Worm (Caenorhabditis elegans) whole organism, late embryonic: ENCODE data around the gene clec-6.
A peak's percentile ranks its signal among the peaks of the same experiment; 100 is the strongest.

Experiments
- C38D4.7 ChIP-seq: fragments of 200-800 bp; sonication (Bioruptor generic); optimal IDR thresholded peaks from 2 replicates; lab custom pipeline; 2018; ENCODE audit warnings: mild to moderate bottlenecking, missing genetic modification characterization, moderate library complexity, missing compliant biosample characterization
- F13H6.1 ChIP-seq: sonication (generic microtip); optimal IDR thresholded peaks from 2 replicates; lab custom pipeline; 2016; ENCODE audit warnings: missing genetic modification characterization, missing compliant biosample characterization
- K09A11.1 ChIP-seq: sonication (generic microtip); optimal IDR thresholded peaks from 2 replicates; lab custom pipeline; 2017; ENCODE audit warnings: antibody characterized with exemption, mild to moderate bottlenecking, missing genetic modification characterization, missing compliant biosample characterization; ENCODE audit not compliant: insufficient read depth
- T23F11.4 ChIP-seq: fragments of 200-800 bp; sonication (Bioruptor generic); optimal IDR thresholded peaks from 2 replicates; lab custom pipeline; 2018; ENCODE audit warnings: mild to moderate bottlenecking, missing genetic modification characterization, missing compliant biosample characterization
- Y22D7AL.16 ChIP-seq: sonication (generic microtip); optimal IDR thresholded peaks from 2 replicates; lab custom pipeline; 2016; ENCODE audit warnings: missing genetic modification characterization, missing compliant biosample characterization
- ama-1 ChIP-seq: fragments of 150-350 bp; optimal IDR thresholded peaks from 2 replicates; lab custom pipeline; 2014
- ceh-18 ChIP-seq: sonication (generic microtip); optimal IDR thresholded peaks from 2 replicates; lab custom pipeline; 2016; ENCODE audit warnings: missing genetic modification characterization, missing compliant biosample characterization
- ceh-19 ChIP-seq: fragments of 200-800 bp; sonication (Bioruptor generic); optimal IDR thresholded peaks from 2 replicates; lab custom pipeline; 2018; ENCODE audit warnings: mild to moderate bottlenecking, missing genetic modification characterization, missing compliant biosample characterization
- ceh-2 ChIP-seq: sonication (generic microtip); optimal IDR thresholded peaks from 2 replicates; lab custom pipeline; 2016; ENCODE audit warnings: missing genotype, missing genetic modification characterization, missing compliant biosample characterization
- ceh-31 ChIP-seq: sonication (generic microtip); optimal IDR thresholded peaks from 2 replicates; lab custom pipeline; 2016; ENCODE audit warnings: missing genetic modification characterization, missing compliant biosample characterization
- ceh-6 ChIP-seq: fragments of 200-800 bp; sonication (Bioruptor generic); optimal IDR thresholded peaks from 2 replicates; lab custom pipeline; 2018; ENCODE audit warnings: mild to moderate bottlenecking, missing genetic modification characterization, missing compliant biosample characterization
- ceh-9 ChIP-seq: sonication (generic microtip); optimal IDR thresholded peaks from 2 replicates; lab custom pipeline; 2016; ENCODE audit warnings: mild to moderate bottlenecking, missing genetic modification characterization, inconsistent platforms, missing compliant biosample characterization
- dmd-4 ChIP-seq: sonication (generic microtip); optimal IDR thresholded peaks from 2 replicates; lab custom pipeline; 2016; ENCODE audit warnings: borderline replicate concordance, missing genetic modification characterization, missing compliant biosample characterization
- dve-1 ChIP-seq: sonication (generic microtip); optimal IDR thresholded peaks from 2 replicates; lab custom pipeline; 2017; ENCODE audit warnings: antibody characterized with exemption, mild to moderate bottlenecking, missing genetic modification characterization, missing compliant biosample characterization
- elt-2 ChIP-seq: sonication (generic microtip); optimal IDR thresholded peaks from 2 replicates; lab custom pipeline; 2016; ENCODE audit warnings: missing genetic modification reagents, missing genetic modification characterization, missing compliant biosample characterization
- elt-4 ChIP-seq: sonication (generic microtip); optimal IDR thresholded peaks from 2 replicates; lab custom pipeline; 2016; ENCODE audit warnings: missing genetic modification characterization, missing compliant biosample characterization
- ets-4 ChIP-seq: sonication (generic microtip); optimal IDR thresholded peaks from 2 replicates; lab custom pipeline; 2016; ENCODE audit warnings: missing genetic modification characterization, missing compliant biosample characterization
- eyg-1 ChIP-seq: sonication (generic microtip); optimal IDR thresholded peaks from 2 replicates; lab custom pipeline; 2016; ENCODE audit warnings: missing genotype, missing genetic modification characterization, missing compliant biosample characterization
- fax-1 ChIP-seq: sonication (generic microtip); optimal IDR thresholded peaks from 2 replicates; lab custom pipeline; 2016; ENCODE audit warnings: missing genotype, missing genetic modification characterization, missing compliant biosample characterization
- hlh-13 ChIP-seq: fragments of 200-800 bp; sonication (Bioruptor generic); optimal IDR thresholded peaks from 2 replicates; lab custom pipeline; 2018; ENCODE audit warnings: mild to moderate bottlenecking, missing genetic modification characterization, missing compliant biosample characterization
- hlh-30 ChIP-seq: sonication (generic microtip); optimal IDR thresholded peaks from 2 replicates; lab custom pipeline; 2017; ENCODE audit warnings: antibody characterized with exemption, missing genetic modification characterization, missing compliant biosample characterization; ENCODE audit not compliant: insufficient read depth
- lim-6 ChIP-seq: sonication (generic microtip); optimal IDR thresholded peaks from 2 replicates; lab custom pipeline; 2016; ENCODE audit warnings: missing genetic modification characterization, missing compliant biosample characterization
- nfya-1 ChIP-seq: sonication (generic microtip); optimal IDR thresholded peaks from 2 replicates; lab custom pipeline; 2017; ENCODE audit warnings: missing genetic modification characterization, mild to moderate bottlenecking, missing compliant biosample characterization, antibody characterized with exemption, moderate library complexity
- nhr-11 ChIP-seq: fragments of 150-350 bp; optimal IDR thresholded peaks from 2 replicates; lab custom pipeline; 2014; ENCODE audit warnings: missing biosample characterization, missing genetic modification characterization
- nhr-232 ChIP-seq: sonication (generic microtip); optimal IDR thresholded peaks from 2 replicates; lab custom pipeline; 2016; ENCODE audit warnings: missing genetic modification characterization, missing compliant biosample characterization
- odd-2 ChIP-seq: sonication (generic microtip); optimal IDR thresholded peaks from 2 replicates; lab custom pipeline; 2017; ENCODE audit warnings: antibody characterized with exemption, mild to moderate bottlenecking, missing genetic modification characterization, missing compliant biosample characterization
- pag-3 ChIP-seq: sonication (generic microtip); optimal IDR thresholded peaks from 2 replicates; lab custom pipeline; 2016; ENCODE audit warnings: missing compliant biosample characterization, missing genetic modification characterization, borderline replicate concordance
- pat-9 ChIP-seq: fragments of 200-800 bp; sonication (Bioruptor generic); optimal IDR thresholded peaks from 2 replicates; lab custom pipeline; 2018; ENCODE audit warnings: mild to moderate bottlenecking, missing genetic modification characterization, moderate library complexity, missing compliant biosample characterization
- pax-1 ChIP-seq: fragments of 150-350 bp; optimal IDR thresholded peaks from 2 replicates; lab custom pipeline; 2014; ENCODE audit warnings: missing biosample characterization, missing genetic modification characterization
- pha-2 ChIP-seq: sonication (generic microtip); optimal IDR thresholded peaks from 2 replicates; lab custom pipeline; 2017; ENCODE audit warnings: mild to moderate bottlenecking, missing genetic modification characterization, missing compliant biosample characterization
- pqm-1 ChIP-seq: sonication (generic microtip); optimal IDR thresholded peaks from 2 replicates; lab custom pipeline; 2016; ENCODE audit warnings: missing genetic modification characterization, missing compliant biosample characterization
- ref-2 ChIP-seq: sonication (generic microtip); optimal IDR thresholded peaks from 2 replicates; lab custom pipeline; 2016; ENCODE audit warnings: missing genetic modification characterization, missing compliant biosample characterization
- sox-2 ChIP-seq: fragments of 200-800 bp; sonication (Bioruptor generic); IDR thresholded peaks from 2 replicates; pipeline ENCODE4 v1.3.6; 2022; ENCODE audit warnings: missing genetic modification reagents, missing genetic modification characterization, missing compliant biosample characterization
- sox-4 ChIP-seq: sonication (generic microtip); optimal IDR thresholded peaks from 2 replicates; lab custom pipeline; 2017; ENCODE audit warnings: mild to moderate bottlenecking, missing genetic modification characterization, inconsistent platforms, missing compliant biosample characterization
- syd-9 ChIP-seq: sonication (generic microtip); optimal IDR thresholded peaks from 2 replicates; lab custom pipeline; 2016; ENCODE audit warnings: mild to moderate bottlenecking, missing genetic modification characterization, moderate library complexity, missing compliant biosample characterization
- tbx-2 ChIP-seq: sonication (generic microtip); optimal IDR thresholded peaks from 2 replicates; lab custom pipeline; 2016; ENCODE audit warnings: missing genetic modification characterization, missing compliant biosample characterization
- tbx-7 ChIP-seq: sonication (generic microtip); optimal IDR thresholded peaks from 2 replicates; lab custom pipeline; 2016; ENCODE audit warnings: missing genotype, missing genetic modification characterization, missing compliant biosample characterization
- unc-3 ChIP-seq, 2 experiments: fragments of 200-800 bp in 1 of 2; sonication (Bioruptor generic) in 1 of 2; sonication (generic microtip) in 1 of 2; conservative IDR thresholded peaks in 1 of 2; optimal IDR thresholded peaks in 1 of 2; 2 replicates each; pipeline versions ENCODE4 v1.3.6 to Lab custom; 2016 to 2022; ENCODE audit warnings: missing compliant biosample characterization in 2 of 2, missing genetic modification characterization in 2 of 2, missing genetic modification reagents in 1 of 2
- unc-42 ChIP-seq: sonication (generic microtip); optimal IDR thresholded peaks from 2 replicates; lab custom pipeline; 2016; ENCODE audit warnings: missing genotype, missing genetic modification characterization, missing compliant biosample characterization
- unc-55 ChIP-seq: sonication (generic microtip); optimal IDR thresholded peaks from 2 replicates; lab custom pipeline; 2017; ENCODE audit warnings: missing biosample characterization, missing genetic modification reagents, missing genetic modification characterization
- zip-5 ChIP-seq: sonication (generic microtip); optimal IDR thresholded peaks from 2 replicates; lab custom pipeline; 2016; ENCODE audit warnings: missing genetic modification characterization, missing compliant biosample characterization

Gene clec-6

DNA sequence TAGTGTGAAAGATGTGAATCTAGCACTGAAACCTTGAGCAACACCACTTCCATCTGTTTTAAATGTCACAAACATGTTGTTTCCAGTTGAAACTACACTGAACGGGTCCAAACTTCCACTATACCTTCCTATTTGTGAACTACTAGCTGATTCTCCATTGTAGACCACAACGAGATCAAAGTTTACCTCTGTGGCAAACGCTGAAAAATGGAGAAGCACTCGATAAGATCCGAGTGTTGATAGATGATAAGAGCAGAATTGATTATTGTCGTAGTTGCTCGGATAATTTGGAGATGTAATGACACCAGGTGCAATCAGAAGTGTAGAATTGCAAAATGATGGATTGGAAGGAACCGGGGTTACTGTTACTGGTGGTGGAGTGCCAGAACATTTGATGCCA is 5.3 kb downstream of the clec-6 start:
- TF ChIP-seq hlh-30 (no peak), tbx-2 (tag; lab: Kevin White, UChicago) (no peak), tbx-7 (tag; lab: Kevin White, UChicago) (no peak), dve-1 (tag; lab: Kevin White, UChicago) (no peak), nhr-11 (tag; lab: Kevin White, UChicago) (no peak), ceh-2 (tag; lab: Kevin White, UChicago) (no peak), fax-1 (tag; lab: Kevin White, UChicago) (no peak)

DNA sequence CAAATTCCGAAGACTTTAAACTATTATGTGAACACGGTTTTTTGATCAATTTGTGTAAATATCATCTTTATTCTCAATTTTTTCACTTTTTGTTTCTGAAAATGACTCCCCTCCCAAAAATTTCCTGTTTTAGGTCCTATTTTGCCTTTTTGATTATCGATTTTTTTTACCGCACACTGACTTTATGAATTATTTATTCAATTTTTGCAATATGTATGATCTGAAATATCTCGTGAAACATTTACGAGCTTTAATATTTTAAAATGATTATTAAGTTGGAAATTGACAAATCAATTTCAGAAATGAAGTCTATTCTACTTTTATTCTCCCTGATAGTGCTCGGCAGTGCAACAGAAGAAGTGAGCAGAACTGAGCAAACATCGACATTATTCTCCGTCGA is 7.8 kb downstream of the clec-6 start, which contains the start of gene C35D10.1:
C35D10.1 (plus strand) TSS at position 301 of the 400 bp plus-strand sequence.
- no peak for TF ChIP-seq pag-3 (tag; lab: Kevin White, UChicago)

DNA sequence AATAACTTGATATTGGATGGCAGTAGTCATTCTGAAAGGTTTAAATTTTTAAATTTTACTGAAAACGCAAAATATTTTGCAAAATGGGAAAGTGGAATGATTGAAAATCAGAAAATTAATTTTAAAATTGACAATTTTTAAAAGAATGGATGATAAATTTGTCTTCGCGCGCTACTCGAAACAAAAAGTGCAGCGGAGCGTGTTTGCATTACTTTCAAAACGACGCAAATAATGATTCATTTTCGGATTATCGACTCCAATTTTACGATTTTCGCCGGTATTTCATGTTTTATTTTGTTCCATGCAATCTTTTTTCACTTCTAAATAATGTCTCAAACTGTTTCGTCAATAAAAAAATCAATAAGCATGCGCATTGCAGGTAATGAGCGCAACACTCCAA is 9.0 kb downstream of the clec-6 start, which contains the start of the genes tost-1 and arx-6:
tost-1 (minus strand) TSS at position 31 of the 400 bp plus-strand sequence.
arx-6 (plus strand) TSS at position 378 of the 400 bp plus-strand sequence.
- TF ChIP-seq elt-2 (tag; lab: Kevin White, UChicago) (peak; percentile 21), zip-5 (tag; lab: Kevin White, UChicago) (no peak), ets-4 (no peak), unc-42 (tag; lab: Kevin White, UChicago) (peak; percentile 22), odd-2 (tag; lab: Kevin White, UChicago) (no peak)

DNA sequence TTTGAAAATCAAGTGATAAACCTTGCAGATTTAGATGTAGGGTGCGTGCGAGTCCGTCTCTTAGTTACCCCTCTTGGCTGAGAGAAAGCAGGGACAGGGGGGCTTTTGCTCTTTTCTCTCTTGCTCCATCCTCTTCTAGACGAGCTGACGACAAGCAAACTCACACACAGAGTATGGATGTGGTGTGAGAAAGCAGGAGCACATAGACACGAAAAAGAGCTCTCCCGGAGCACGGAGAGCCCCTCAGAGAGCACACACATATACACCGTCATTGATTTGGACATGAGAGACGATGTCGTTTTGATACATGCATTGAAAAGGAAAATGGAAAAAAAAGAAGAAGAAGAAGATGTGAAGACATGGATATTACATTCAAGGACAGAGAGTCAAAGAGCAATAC is 11.6 kb downstream of the clec-6 start:
- TF ChIP-seq ceh-18 (tag; lab: Kevin White, UChicago) (no peak), fax-1 (tag; lab: Kevin White, UChicago) (no peak), Y22D7AL.16 (no peak), elt-2 (tag; lab: Kevin White, UChicago) (no peak), F13H6.1 (tag; lab: Kevin White, UChicago) (no peak), ceh-31 (tag; lab: Kevin White, UChicago) (peak; percentile 24), dve-1 (tag; lab: Kevin White, UChicago) (no peak), syd-9 (tag; lab: Kevin White, UChicago) (no peak)
- TF ChIP-seq, all 69 proteins: peak for 1

DNA sequence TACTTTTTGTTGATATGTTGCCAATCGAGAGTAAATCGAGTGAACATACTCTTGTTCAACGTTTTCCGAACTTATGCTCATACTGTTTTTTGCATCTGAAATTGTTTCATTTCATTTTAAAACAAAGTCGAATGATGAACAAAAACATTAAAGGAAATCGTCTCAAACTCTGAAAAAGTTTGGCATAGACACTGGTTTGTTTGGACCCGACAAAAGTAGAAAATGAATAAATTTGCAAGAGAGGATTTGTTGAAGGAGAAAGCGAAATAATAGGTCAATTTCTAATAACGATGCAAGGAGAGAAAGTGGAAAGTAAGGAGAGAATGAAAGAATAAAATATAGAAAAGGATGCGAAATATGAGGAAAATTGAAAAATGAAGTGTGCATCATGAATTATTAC is 12.6 kb downstream of the clec-6 start, which contains the start of gene C35D10.12:
C35D10.12 (minus strand) TSS at position 101 of the 400 bp plus-strand sequence.
- TF ChIP-seq unc-55 (GFP tag; lab: Kevin White, UChicago): no peak
- TF ChIP-seq pat-9 (tag; lab: Kevin White, UChicago): no peak
- no peak for TF ChIP-seq elt-4 (tag; lab: Kevin White, UChicago)
- no peak for TF ChIP-seq ceh-2 (tag; lab: Kevin White, UChicago)
- TF ChIP-seq dmd-4 (tag; lab: Kevin White, UChicago): no peak
- no peak for TF ChIP-seq nhr-232 (tag; lab: Kevin White, UChicago)
- no peak for TF ChIP-seq lim-6 (tag; lab: Kevin White, UChicago)
- no peak for TF ChIP-seq unc-42 (tag; lab: Kevin White, UChicago)
- no peak for TF ChIP-seq pax-1 (tag; lab: Kevin White, UChicago)
- no peak for TF ChIP-seq nhr-11 (tag; lab: Kevin White, UChicago)
- no peak for TF ChIP-seq hlh-13
- TF ChIP-seq fax-1 (tag; lab: Kevin White, UChicago): no peak
- TF ChIP-seq sox-2 (GFP tag; lab: Robert Waterston, UW): no peak
- TF ChIP-seq ceh-18 (tag; lab: Kevin White, UChicago): no peak
- TF ChIP-seq zip-5 (tag; lab: Kevin White, UChicago): no peak
- no peak for TF ChIP-seq pqm-1
- no peak for TF ChIP-seq pag-3 (tag; lab: Kevin White, UChicago)
- no peak for TF ChIP-seq ceh-9
- TF ChIP-seq ref-2 (tag; lab: Kevin White, UChicago): no peak

DNA sequence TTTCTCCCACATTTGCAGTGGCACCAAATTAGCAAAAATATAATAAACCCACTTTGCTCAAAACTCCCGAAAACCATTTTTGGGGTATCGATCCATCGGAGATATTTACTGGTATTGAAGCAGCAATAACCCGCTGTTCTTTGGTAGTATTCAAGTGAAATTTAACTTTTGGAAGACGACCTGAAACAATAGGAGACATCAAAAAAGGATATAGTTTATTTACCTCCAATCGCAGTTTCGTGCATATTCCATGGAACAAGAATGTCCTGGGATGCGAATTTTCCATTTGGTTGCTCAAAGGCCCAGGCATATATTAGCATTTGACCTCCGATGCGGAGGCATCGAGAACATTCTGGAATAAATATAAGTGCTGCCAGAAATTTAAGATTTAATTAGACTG is 13.8 kb downstream of the clec-6 start:
- TF ChIP-seq ceh-19 (GFP tag; lab: Kevin White, UChicago) (no peak), F13H6.1 (tag; lab: Kevin White, UChicago) (no peak), C38D4.7 (GFP tag; lab: Kevin White, UChicago) (no peak), sox-4 (tag; lab: Kevin White, UChicago) (no peak), unc-3 (GFP tag; conservative IDR thresholded peaks at IDR 0.05; lab: Robert Waterston, UW) (no peak), unc-3 (tag; optimal IDR thresholded peaks at IDR 0.05; lab: Kevin White, UChicago) (no peak), hlh-13 (no peak), nfya-1 (tag; lab: Kevin White, UChicago) (no peak), elt-4 (tag; lab: Kevin White, UChicago) (no peak), ama-1 (lab: Kevin White, UChicago) (no peak), pha-2 (no peak), ceh-6 (GFP tag; lab: Kevin White, UChicago) (no peak), K09A11.1 (no peak), lim-6 (tag; lab: Kevin White, UChicago) (no peak), eyg-1 (no peak), T23F11.4 (GFP tag; lab: Kevin White, UChicago) (no peak)
